Worm (Caenorhabditis elegans) whole organism, midembryonic: ENCODE data around the gene rab-21.

Source experiments
- T22C8.4 ChIP-seq: fragments of 200-800 bp; sonication (Bioruptor generic); IDR thresholded peaks from 2 replicates; pipeline ENCODE4 v1.3.6; 2022; ENCODE audit warnings: missing genetic modification characterization, missing compliant biosample characterization
- cog-1 ChIP-seq: sonication (generic microtip); optimal IDR thresholded peaks from 2 replicates; lab custom pipeline; 2016; ENCODE audit warnings: missing genetic modification characterization, missing compliant biosample characterization
- med-1 ChIP-seq: sonication (generic microtip); optimal IDR thresholded peaks from 2 replicates; lab custom pipeline; 2017; ENCODE audit warnings: missing genetic modification characterization, mild to moderate bottlenecking, missing compliant biosample characterization, antibody characterized with exemption, missing genetic modification reagents; ENCODE audit not compliant: insufficient read depth
- tab-1 ChIP-seq: fragments of 200-800 bp; sonication (Bioruptor generic); IDR thresholded peaks from 2 replicates; pipeline ENCODE4 v1.3.6; 2022; ENCODE audit warnings: missing genetic modification characterization, missing compliant biosample characterization

- TF ChIP-seq med-1 (GFP tag; lab: Kevin White, UChicago) (no peak), cog-1 (tag; lab: Kevin White, UChicago) (no peak), T22C8.4 (no peak), tab-1 (no peak)
Measured at ce11 chrII:8742972-8743371, 28.2 kb upstream of the rab-21 start.
